Worm (Caenorhabditis elegans): ENCODE measurements around the gene F33H12.1.

DNA sequence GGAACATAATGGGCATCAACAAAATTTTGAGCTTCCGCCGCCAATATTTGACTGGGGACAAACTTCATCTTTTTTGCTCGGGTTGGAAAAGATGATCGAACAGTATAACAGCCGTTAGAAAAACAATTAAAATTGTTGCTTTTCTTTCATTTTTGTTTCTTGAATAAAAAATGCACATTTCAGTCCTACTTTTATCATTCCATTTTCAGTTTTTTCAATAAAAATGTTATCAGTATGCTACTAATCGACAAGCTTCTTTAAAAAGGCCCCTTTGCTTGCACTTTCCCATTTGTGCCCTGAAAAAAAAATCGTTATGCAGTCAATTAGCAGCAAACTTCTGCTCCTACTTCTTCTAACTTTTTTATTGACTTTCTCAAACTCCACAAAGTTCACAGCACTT lies 41.5 kb downstream of the F33H12.1 start, which contains the start of gene F22E5.7:
- TF ChIP-seq dao-5 (tag; optimal IDR thresholded peaks at IDR 0.05): no peak
- TF ChIP-seq W03F9.2 (tag; optimal IDR thresholded peaks at IDR 0.05): no peak
- TF ChIP-seq him-1 (tag; optimal IDR thresholded peaks at IDR 0.05): no peak
